Worm (Caenorhabditis elegans) whole organism, early embryonic: ENCODE measurements around the gene M02D8.6.

Experiments used
- ama-1 ChIP-seq: fragments of 150-350 bp; optimal IDR thresholded peaks from 2 replicates; lab custom pipeline; 2014
- flt-1 ChIP-seq: fragments of 200-800 bp; sonication (Bioruptor generic); IDR thresholded peaks from 2 replicates; pipeline ENCODE4 v1.3.6; 2022; ENCODE audit warnings: missing genetic modification characterization, missing compliant biosample characterization
- hnd-1 ChIP-seq: sonication (generic microtip); optimal IDR thresholded peaks from 2 replicates; lab custom pipeline; 2016; ENCODE audit warnings: missing genetic modification characterization, missing compliant biosample characterization
- tbx-37 ChIP-seq: fragments of 200-800 bp; sonication (Bioruptor generic); conservative IDR thresholded peaks from 2 replicates; pipeline ENCODE4 v1.3.6; 2022; ENCODE audit warnings: missing genetic modification reagents, missing genetic modification characterization, missing compliant biosample characterization

DNA sequence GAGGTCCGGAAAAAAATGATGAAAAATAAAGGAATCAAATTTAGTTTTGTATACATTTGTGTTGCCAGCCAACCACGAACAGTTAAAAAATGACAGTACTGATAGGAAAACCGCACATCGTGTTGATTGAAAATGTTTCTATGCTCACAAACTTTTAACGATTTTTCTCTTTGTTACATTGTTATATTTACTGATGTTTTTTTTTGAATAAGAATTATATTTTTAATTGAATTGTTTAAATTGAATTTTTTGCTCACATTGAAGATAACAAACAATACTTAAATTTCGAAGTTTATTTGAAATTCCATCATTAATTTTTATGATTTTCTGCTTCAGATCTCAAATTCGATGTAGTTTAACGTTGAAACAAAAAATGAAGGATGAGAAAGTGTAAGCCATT lies 29.8 kb upstream of the M02D8.6 start, which contains the start of gene M02D8.5:
- TF ChIP-seq flt-1 (GFP tag; lab: Robert Waterston, UW) (no peak), tbx-37 (GFP tag; lab: Robert Waterston, UW) (no peak), ama-1 (lab: Kevin White, UChicago) (no peak), hnd-1 (tag; lab: Kevin White, UChicago) (no peak)
